Worm (Caenorhabditis elegans) whole organism, late embryonic: ENCODE measurements around the gene cdc-48.2.

Source experiments
- C38D4.7 ChIP-seq: fragments of 200-800 bp; sonication (Bioruptor generic); optimal IDR thresholded peaks from 2 replicates; lab custom pipeline; 2018; ENCODE audit warnings: mild to moderate bottlenecking, missing genetic modification characterization, moderate library complexity, missing compliant biosample characterization
- ama-1 ChIP-seq: fragments of 150-350 bp; optimal IDR thresholded peaks from 2 replicates; lab custom pipeline; 2014
- ceh-18 ChIP-seq: sonication (generic microtip); optimal IDR thresholded peaks from 2 replicates; lab custom pipeline; 2016; ENCODE audit warnings: missing genetic modification characterization, missing compliant biosample characterization
- ceh-22 ChIP-seq: sonication (generic microtip); optimal IDR thresholded peaks from 2 replicates; lab custom pipeline; 2017; ENCODE audit warnings: missing biosample characterization, missing genetic modification characterization
- elt-2 ChIP-seq: sonication (generic microtip); optimal IDR thresholded peaks from 2 replicates; lab custom pipeline; 2016; ENCODE audit warnings: missing genetic modification reagents, missing genetic modification characterization, missing compliant biosample characterization
- fax-1 ChIP-seq: sonication (generic microtip); optimal IDR thresholded peaks from 2 replicates; lab custom pipeline; 2016; ENCODE audit warnings: missing genotype, missing genetic modification characterization, missing compliant biosample characterization
- pha-4 ChIP-seq: fragments of 150-350 bp; optimal IDR thresholded peaks from 2 replicates; lab custom pipeline; 2018; ENCODE audit warnings: missing biosample characterization, missing genetic modification reagents, missing genetic modification characterization
- pqm-1 ChIP-seq: sonication (generic microtip); optimal IDR thresholded peaks from 2 replicates; lab custom pipeline; 2016; ENCODE audit warnings: missing genetic modification characterization, missing compliant biosample characterization
- sox-4 ChIP-seq: sonication (generic microtip); optimal IDR thresholded peaks from 2 replicates; lab custom pipeline; 2017; ENCODE audit warnings: mild to moderate bottlenecking, missing genetic modification characterization, inconsistent platforms, missing compliant biosample characterization
- ttx-3 ChIP-seq: sonication (generic microtip); optimal IDR thresholded peaks from 2 replicates; lab custom pipeline; 2016; ENCODE audit warnings: missing genetic modification reagents, missing genetic modification characterization, missing compliant biosample characterization
- unc-42 ChIP-seq: sonication (generic microtip); optimal IDR thresholded peaks from 2 replicates; lab custom pipeline; 2016; ENCODE audit warnings: missing genotype, missing genetic modification characterization, missing compliant biosample characterization
- zip-5 ChIP-seq: sonication (generic microtip); optimal IDR thresholded peaks from 2 replicates; lab custom pipeline; 2016; ENCODE audit warnings: missing genetic modification characterization, missing compliant biosample characterization

DNA sequence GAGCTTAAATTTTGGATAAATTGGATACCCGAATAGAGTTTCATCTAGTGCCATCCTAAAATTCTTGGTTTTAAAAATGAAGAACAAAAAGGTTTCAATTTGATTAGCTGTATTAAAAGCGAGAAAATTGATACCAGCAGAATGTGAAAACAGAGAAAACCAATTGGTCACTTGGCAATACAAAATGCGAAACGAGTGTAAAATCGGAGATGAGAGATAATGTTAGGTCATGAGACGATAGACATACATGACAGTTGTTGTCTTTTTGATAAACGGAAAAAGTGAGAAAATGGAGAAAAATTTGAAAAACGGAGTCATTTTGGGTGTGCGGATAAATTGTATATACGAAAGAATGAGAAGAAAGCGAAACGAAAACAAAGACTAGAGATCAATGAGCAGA is 33.3 kb upstream of the cdc-48.2 start, which contains the start of gene sfxn-5:
- TF ChIP-seq ama-1 (lab: Kevin White, UChicago) (no peak), fax-1 (tag; lab: Kevin White, UChicago) (no peak), elt-2 (no peak), ceh-18 (tag; lab: Kevin White, UChicago) (peak; percentile 50), C38D4.7 (GFP tag; lab: Kevin White, UChicago) (no peak), unc-42 (tag; lab: Kevin White, UChicago) (no peak), ttx-3 (tag; lab: Kevin White, UChicago) (no peak), zip-5 (no peak), pha-4 (no peak), ceh-22 (tag; lab: Kevin White, UChicago) (no peak), pqm-1 (tag; lab: Kevin White, UChicago) (no peak), sox-4 (tag; lab: Kevin White, UChicago) (no peak)
